Fruit fly (Drosophila melanogaster): ENCODE measurements around the gene ds.

dm6 chr2L:718280-718871 is 3.6 kb upstream of the ds start:
- TF ChIP-seq h (optimal IDR thresholded peaks at IDR 0.05): no peak
- no peak for TF ChIP-seq Myc (optimal IDR thresholded peaks at IDR 0.05)
- TF ChIP-seq psq (optimal IDR thresholded peaks at IDR 0.05): no peak
- no peak for TF ChIP-seq insv (optimal IDR thresholded peaks at IDR 0.05)
- no peak for TF ChIP-seq ttk (optimal IDR thresholded peaks at IDR 0.05)
- no peak for TF ChIP-seq Sin3A (optimal IDR thresholded peaks at IDR 0.05)

All from Kc167 (cell line).